Worm (Caenorhabditis elegans): Measurements from ENCODE around the gene Y41C4A.8.

DNA sequence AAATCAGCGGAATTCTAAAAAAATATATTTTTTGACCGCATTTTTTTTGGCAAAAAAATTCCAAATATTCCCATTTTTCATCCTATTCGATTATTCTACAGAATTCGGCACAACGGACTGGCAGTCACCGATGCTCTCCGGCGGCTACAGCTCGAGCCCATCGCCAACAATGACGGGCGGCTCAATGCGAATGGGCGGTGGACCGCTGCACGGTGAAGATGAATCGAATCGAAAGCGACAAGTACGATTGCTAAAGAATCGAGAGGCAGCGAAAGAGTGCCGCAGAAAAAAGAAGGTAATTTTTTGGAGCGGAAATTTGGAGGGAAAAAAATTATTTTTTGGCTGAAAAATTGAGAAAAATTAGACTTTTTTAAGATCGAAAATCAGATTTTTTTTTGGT lies 16.2 kb downstream of the Y41C4A.8 start:
- TF ChIP-seq nhr-12 (tag; optimal IDR thresholded peaks at IDR 0.05) (no peak), nhr-23 (tag; optimal IDR thresholded peaks at IDR 0.05) (no peak), ZK546.5 (tag; optimal IDR thresholded peaks at IDR 0.05) (no peak), R02D3.7 (tag; optimal IDR thresholded peaks at IDR 0.05) (no peak), nhr-237 (tag; optimal IDR thresholded peaks at IDR 0.05) (no peak), ceh-16 (tag; optimal IDR thresholded peaks at IDR 0.05) (no peak), fos-1 (tag; optimal IDR thresholded peaks at IDR 0.05) (no peak), snpc-4 (tag; optimal IDR thresholded peaks at IDR 0.05) (no peak)

Data from whole organism, L2 larva.